Fruit fly (Drosophila melanogaster): ENCODE measurements around the gene Flad2.

Gene Flad2

DNA sequence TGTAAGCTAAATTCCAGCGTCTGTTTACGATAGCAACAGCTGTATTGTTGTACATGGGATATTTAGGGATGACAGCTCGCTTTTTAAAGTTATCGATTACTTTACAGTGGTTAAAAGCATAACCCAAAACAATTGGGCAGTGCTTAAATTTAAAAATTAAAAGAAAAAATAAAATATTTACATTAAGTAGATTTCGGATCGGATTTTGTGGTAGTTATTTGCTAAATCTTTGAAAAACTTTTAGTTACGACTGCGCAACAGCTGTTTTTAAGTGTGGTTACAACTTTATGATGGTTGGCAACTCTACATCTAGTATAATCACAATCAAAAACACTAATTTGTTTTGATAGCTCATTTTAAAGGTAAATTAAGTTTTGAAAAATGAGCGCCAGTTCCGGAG is 25.1 kb upstream of the Flad2 start, which contains the start of the genes Ing5 and CG7099 (continued):
- TF ChIP-seq az2 (GFP tag; optimal IDR thresholded peaks at IDR 0.05) (peak; percentile 97), Deaf1 (tag; optimal IDR thresholded peaks at IDR 0.05) (no peak), nau (GFP tag; optimal IDR thresholded peaks at IDR 0.05) (no peak), Dp (GFP tag; optimal IDR thresholded peaks at IDR 0.05) (peak; percentile 50), Dref (GFP tag; IDR thresholded peaks at IDR 0.05) (peak; percentile 75), mld (GFP tag; IDR thresholded peaks at IDR 0.05; ENCODE audit: partially characterized antibody) (no peak), Ets97D (GFP tag; optimal IDR thresholded peaks at IDR 0.05) (peak; percentile 86), CG18476 (GFP tag; optimal IDR thresholded peaks at IDR 0.05) (peak; percentile 95), Spps (tag; optimal IDR thresholded peaks at IDR 0.05) (peak; percentile 92), CG5953 (GFP tag; IDR thresholded peaks at IDR 0.05) (peak; percentile 92), zfh2 (GFP tag; optimal IDR thresholded peaks at IDR 0.05) (peak; percentile 95), ken (GFP tag; IDR thresholded peaks at IDR 0.05) (peak; percentile 97), Antp (GFP tag; optimal IDR thresholded peaks at IDR 0.05) (peak; percentile 83), Mad (GFP tag; optimal IDR thresholded peaks at IDR 0.05) (peak; percentile 96), slbo (GFP tag; IDR thresholded peaks at IDR 0.05) (peak; percentile 99), inv (GFP tag; IDR thresholded peaks at IDR 0.05; ENCODE audit: partially characterized antibody) (peak; percentile 56), bowl (GFP tag; IDR thresholded peaks at IDR 0.05) (peak; percentile 87), Dll (GFP tag; IDR thresholded peaks at IDR 0.05; ENCODE audit: partially characterized antibody) (peak; percentile 77), Bgb (GFP tag; IDR thresholded peaks at IDR 0.05; ENCODE audit: partially characterized antibody) (peak; percentile 75), CG3838 (GFP tag; optimal IDR thresholded peaks at IDR 0.05) (peak; percentile 87), grn (GFP tag; optimal IDR thresholded peaks at IDR 0.05) (no peak), ATbp (GFP tag; optimal IDR thresholded peaks at IDR 0.05) (peak; percentile 90), salm (tag; optimal IDR thresholded peaks at IDR 0.05) (peak; percentile 91), CG30403 (GFP tag; optimal IDR thresholded peaks at IDR 0.05) (peak; percentile 98), HLHmδ (GFP tag; optimal IDR thresholded peaks at IDR 0.05) (no peak), disco-r (GFP tag; optimal IDR thresholded peaks at IDR 0.05) (peak; percentile 66), CG8281 (tag; optimal IDR thresholded peaks at IDR 0.05) (peak; percentile 85), CG6854 (GFP tag; optimal IDR thresholded peaks at IDR 0.05) (peak; percentile 73), toy (GFP tag; IDR thresholded peaks at IDR 0.05) (peak; percentile 87), slp2 (GFP tag; optimal IDR thresholded peaks at IDR 0.05) (peak; percentile 86), en (GFP tag; optimal IDR thresholded peaks at IDR 0.05) (peak; percentile 60), p53 (GFP tag; optimal IDR thresholded peaks at IDR 0.05) (peak; percentile 36), Optix (GFP tag; IDR thresholded peaks at IDR 0.05) (peak; percentile 86; the same call in 2 of the 3 replicates), Scr (GFP tag; IDR thresholded peaks at IDR 0.05; ENCODE audit: partially characterized antibody) (peak; percentile 67), Hey (tag; optimal IDR thresholded peaks at IDR 0.05) (no peak), sens (GFP tag) (peak; percentile 99), dm (GFP tag; optimal IDR thresholded peaks at IDR 0.05) (peak; percentile 62), trem (tag; optimal IDR thresholded peaks at IDR 0.05) (peak; percentile 95), pzg (GFP tag; optimal IDR thresholded peaks at IDR 0.05) (peak; percentile 57), Camta (GFP tag; optimal IDR thresholded peaks at IDR 0.05) (peak; percentile 92), Atf6 (GFP tag; IDR thresholded peaks at IDR 0.05) (peak; percentile 96), scrt (GFP tag; optimal IDR thresholded peaks at IDR 0.05) (peak; percentile 92), insv (GFP tag; optimal IDR thresholded peaks at IDR 0.05) (peak in 1 of 2 experiments; percentile 73), prd (optimal IDR thresholded peaks at IDR 0.05) (no peak), prd (GFP tag; IDR thresholded peaks at IDR 0.05) (peak; percentile 98), lbe (GFP tag; optimal IDR thresholded peaks at IDR 0.05) (peak; percentile 95), CG9437 (GFP tag; optimal IDR thresholded peaks at IDR 0.05) (peak; percentile 86), CG2116 (GFP tag; optimal IDR thresholded peaks at IDR 0.05) (peak; percentile 89), Hr39 (optimal IDR thresholded peaks at IDR 0.05) (no peak), crp (GFP tag; optimal IDR thresholded peaks at IDR 0.05) (peak; percentile 70 to 88), jumu (GFP tag; optimal IDR thresholded peaks at IDR 0.05) (peak; percentile 81), NK7.1 (GFP tag; optimal IDR thresholded peaks at IDR 0.05) (peak; percentile 59)

Measured in whole organism, embryonic.